Fruit fly (Drosophila melanogaster) whole organism, embryonic: ENCODE measurements around the gene Tctp.

Experiments used
- Atf6 ChIP-seq: fragments of 200-800 bp; sonication (Bioruptor generic); IDR thresholded peaks from 2 replicates; pipeline ENCODE4 v1.3.6; 2022; ENCODE audit warnings: missing biosample characterization, missing genetic modification characterization
- B-H2 ChIP-seq: fragments of 200-800 bp; sonication (Bioruptor generic); optimal IDR thresholded peaks from 2 replicates; lab custom pipeline; 2018; ENCODE audit warnings: missing biosample characterization, mild to moderate bottlenecking, missing genetic modification characterization
- CG10274 ChIP-seq: fragments of 200-800 bp; sonication (Bioruptor generic); optimal IDR thresholded peaks from 3 replicates; lab custom pipeline; 2017; ENCODE audit warnings: missing biosample characterization, mild to moderate bottlenecking, missing genetic modification characterization
- CG11504 ChIP-seq: fragments of 200-800 bp; sonication (Bioruptor generic); optimal IDR thresholded peaks from 3 replicates; lab custom pipeline; 2019; ENCODE audit warnings: missing biosample characterization, mild to moderate bottlenecking, missing genetic modification characterization, moderate library complexity
- CG11723 ChIP-seq: fragments of 200-800 bp; sonication (Bioruptor generic); optimal IDR thresholded peaks from 2 replicates; lab custom pipeline; 2017; ENCODE audit warnings: missing biosample characterization, mild to moderate bottlenecking, missing genetic modification characterization
- CG17186 ChIP-seq: fragments of 200-800 bp; sonication (Bioruptor generic); optimal IDR thresholded peaks from 3 replicates; lab custom pipeline; 2017; ENCODE audit warnings: missing biosample characterization, missing genetic modification reagents, missing genetic modification characterization
- CG17385 ChIP-seq: fragments of 200-800 bp; sonication (Bioruptor generic); optimal IDR thresholded peaks from 3 replicates; lab custom pipeline; 2018; ENCODE audit warnings: missing biosample characterization, mild to moderate bottlenecking, missing genetic modification characterization
- CG1792 ChIP-seq: fragments of 200-800 bp; sonication (Bioruptor generic); optimal IDR thresholded peaks from 2 replicates; lab custom pipeline; 2016; ENCODE audit warnings: missing biosample characterization, missing genetic modification characterization
- CG1832 ChIP-seq: fragments of 200-800 bp; sonication (Bioruptor generic); optimal IDR thresholded peaks from 2 replicates; lab custom pipeline; 2017; ENCODE audit warnings: missing biosample characterization, mild to moderate bottlenecking, missing genetic modification characterization, inconsistent platforms
- CG2199 ChIP-seq: fragments of 200-800 bp; sonication (Bioruptor generic); IDR thresholded peaks from 3 replicates; pipeline ENCODE4 v1.3.6; 2022; ENCODE audit warnings: missing biosample characterization, missing genetic modification characterization
- CG31388 ChIP-seq: fragments of 200-800 bp; sonication (Bioruptor generic); optimal IDR thresholded peaks from 2 replicates; lab custom pipeline; 2016; ENCODE audit warnings: missing biosample characterization, missing genetic modification characterization
- CG5953 ChIP-seq: fragments of 200-800 bp; sonication (Bioruptor generic); IDR thresholded peaks from 2 replicates; pipeline ENCODE4 v1.3.6; 2022; ENCODE audit warnings: missing biosample characterization, missing genetic modification characterization
- CG6272 ChIP-seq: fragments of 200-800 bp; sonication (Bioruptor generic); IDR thresholded peaks from 2 replicates; pipeline ENCODE4 v1.3.6; 2022; ENCODE audit warnings: missing biosample characterization, missing genetic modification characterization
- CG8281 ChIP-seq: fragments of 200-800 bp; sonication (Bioruptor generic); optimal IDR thresholded peaks from 2 replicates; lab custom pipeline; 2018; ENCODE audit warnings: missing biosample characterization, mild to moderate bottlenecking, missing genetic modification characterization, moderate library complexity
- CTCF ChIP-seq: fragments of 200-800 bp; sonication (Bioruptor generic); optimal IDR thresholded peaks from 2 replicates; lab custom pipeline; 2017; ENCODE audit warnings: missing biosample characterization, mild to moderate bottlenecking, missing genetic modification characterization, moderate library complexity
- Chrac-16 ChIP-seq: fragments of 200-800 bp; sonication (Bioruptor generic); optimal IDR thresholded peaks from 3 replicates; lab custom pipeline; 2016; ENCODE audit warnings: missing biosample characterization, missing genetic modification characterization
- CkIIα-i1 ChIP-seq: fragments of 200-800 bp; sonication (Bioruptor generic); IDR thresholded peaks from 2 replicates; pipeline ENCODE4 v1.3.6; 2022; ENCODE audit warnings: missing biosample characterization, missing genetic modification characterization
- Dbx ChIP-seq: fragments of 200-800 bp; sonication (Bioruptor generic); IDR thresholded peaks from 3 replicates; pipeline ENCODE4 v1.3.6; 2022; ENCODE audit warnings: missing biosample characterization, missing genetic modification characterization
- Dip2 ChIP-seq: fragments of 200-800 bp; sonication (Bioruptor generic); IDR thresholded peaks from 2 replicates; pipeline ENCODE4 v1.3.6; 2022; ENCODE audit warnings: missing biosample characterization, missing genetic modification characterization
- Dip3 ChIP-seq: fragments of 200-800 bp; sonication (Bioruptor generic); optimal IDR thresholded peaks from 3 replicates; lab custom pipeline; 2016; ENCODE audit warnings: missing biosample characterization, missing genetic modification characterization
- Elba2 ChIP-seq: fragments of 200-800 bp; sonication (Bioruptor generic); optimal IDR thresholded peaks from 3 replicates; lab custom pipeline; 2016; ENCODE audit warnings: missing biosample characterization, missing genetic modification characterization
- Hand ChIP-seq: fragments of 200-800 bp; sonication (Bioruptor generic); optimal IDR thresholded peaks from 2 replicates; lab custom pipeline; 2017; ENCODE audit warnings: mild to moderate bottlenecking, missing biosample characterization, missing genetic modification reagents, missing genetic modification characterization
- Hr3 ChIP-seq: fragments of 200-800 bp; sonication (Bioruptor generic); optimal IDR thresholded peaks from 3 replicates; lab custom pipeline; 2016; ENCODE audit warnings: missing biosample characterization, missing genetic modification characterization
- MTF-1 ChIP-seq: fragments of 200-800 bp; sonication (Bioruptor generic); optimal IDR thresholded peaks from 2 replicates; lab custom pipeline; 2018; ENCODE audit warnings: missing biosample characterization, mild to moderate bottlenecking, missing genetic modification characterization, borderline replicate concordance
- Med ChIP-seq: fragments of 200-800 bp; sonication (Bioruptor generic); peaks from one replicate; lab custom pipeline; 2016; ENCODE audit warnings: missing biosample characterization, missing genetic modification characterization, mild to moderate bottlenecking, inconsistent platforms, moderate library complexity
- NfI ChIP-seq: fragments of 200-800 bp; sonication (Bioruptor generic); optimal IDR thresholded peaks from 3 replicates; lab custom pipeline; 2018; ENCODE audit warnings: missing biosample characterization, mild to moderate bottlenecking, missing genetic modification characterization, moderate library complexity
- PHDP ChIP-seq: fragments of 200-800 bp; sonication (Bioruptor generic); optimal IDR thresholded peaks from 3 replicates; lab custom pipeline; 2018; ENCODE audit warnings: missing biosample characterization, mild to moderate bottlenecking, missing genetic modification characterization, moderate library complexity
- Poxn ChIP-seq: fragments of 200-800 bp; sonication (Bioruptor generic); IDR thresholded peaks from 2 replicates; pipeline ENCODE4 v1.3.6; 2022; ENCODE audit warnings: missing biosample characterization, missing genetic modification characterization
- Scr ChIP-seq: fragments of 200-800 bp; sonication (Bioruptor generic); IDR thresholded peaks from 2 replicates; pipeline ENCODE4 v1.3.6; 2022; ENCODE audit warnings: missing biosample characterization, missing genetic modification characterization; ENCODE audit not compliant: partially characterized antibody
- Taf1 ChIP-seq: fragments of 200-800 bp; sonication (Bioruptor generic); IDR thresholded peaks from 2 replicates; pipeline ENCODE4 v1.3.6; 2022; ENCODE audit warnings: missing biosample characterization, missing genetic modification characterization
- Tbp ChIP-seq: fragments of >200 bp; optimal IDR thresholded peaks from 2 replicates; lab custom pipeline; 2018; ENCODE audit warnings: missing biosample characterization, missing genetic modification characterization
- ab ChIP-seq: fragments of 200-800 bp; sonication (Bioruptor generic); optimal IDR thresholded peaks from 2 replicates; lab custom pipeline; 2016; ENCODE audit warnings: missing biosample characterization, missing genetic modification characterization
- abd-A ChIP-seq: fragments of 200-800 bp; sonication (Bioruptor generic); optimal IDR thresholded peaks from 3 replicates; lab custom pipeline; 2019; ENCODE audit warnings: missing biosample characterization, mild to moderate bottlenecking, missing genetic modification characterization, moderate library complexity
- bab2 ChIP-seq: fragments of 200-800 bp; sonication (Bioruptor generic); optimal IDR thresholded peaks from 2 replicates; lab custom pipeline; 2016; ENCODE audit warnings: missing biosample characterization, missing genetic modification characterization
- bcd ChIP-seq: fragments of 200-800 bp; sonication (Bioruptor generic); optimal IDR thresholded peaks from 2 replicates; lab custom pipeline; 2017; ENCODE audit warnings: missing biosample characterization, mild to moderate bottlenecking, missing genetic modification characterization
- cad ChIP-seq: fragments of >200 bp; optimal IDR thresholded peaks from 2 replicates; lab custom pipeline; 2017; ENCODE audit warnings: missing biosample characterization, missing genetic modification characterization
- dan ChIP-seq: fragments of 200-800 bp; sonication (Bioruptor generic); IDR thresholded peaks from 2 replicates; pipeline ENCODE4 v1.3.6; 2022; ENCODE audit warnings: missing biosample characterization, missing genetic modification characterization
- ewg ChIP-seq: fragments of 200-800 bp; sonication (Bioruptor generic); optimal IDR thresholded peaks from 3 replicates; lab custom pipeline; 2017; ENCODE audit warnings: mild to moderate bottlenecking, missing biosample characterization, missing genetic modification reagents, missing genetic modification characterization
- exex ChIP-seq: fragments of 200-800 bp; sonication (Bioruptor generic); optimal IDR thresholded peaks from 4 replicates; lab custom pipeline; 2018; ENCODE audit warnings: missing biosample characterization, mild to moderate bottlenecking, missing genetic modification characterization, moderate library complexity
- fu2 ChIP-seq: fragments of 200-800 bp; sonication (Bioruptor generic); optimal IDR thresholded peaks from 2 replicates; lab custom pipeline; 2016; ENCODE audit warnings: missing biosample characterization, missing genetic modification characterization
- ham ChIP-seq: fragments of 200-800 bp; sonication (Bioruptor generic); IDR thresholded peaks from 2 replicates; pipeline ENCODE4 v1.3.6; 2022; ENCODE audit warnings: missing biosample characterization, missing genetic modification characterization
- jumu ChIP-seq: fragments of 200-800 bp; sonication (Bioruptor generic); optimal IDR thresholded peaks from 3 replicates; lab custom pipeline; 2016; ENCODE audit warnings: missing biosample characterization, missing genetic modification characterization
- kay ChIP-seq: fragments of 200-800 bp; sonication (Bioruptor generic); optimal IDR thresholded peaks from 2 replicates; lab custom pipeline; 2016; ENCODE audit warnings: missing biosample characterization, missing genetic modification characterization
- lov ChIP-seq, 2 experiments: fragments of 200-800 bp in 1 of 2; fragments of >200 bp in 1 of 2; sonication (Bioruptor generic) in 1 of 2; IDR thresholded peaks in 1 of 2; optimal IDR thresholded peaks in 1 of 2; 2 replicates in 1 of 2; 3 replicates in 1 of 2; pipeline versions ENCODE4 v1.3.6 to Lab custom; 2017 to 2022; ENCODE audit warnings: missing biosample characterization in 1 of 2, missing genetic modification characterization in 1 of 2
- maf-S ChIP-seq: fragments of 200-800 bp; sonication (Bioruptor generic); optimal IDR thresholded peaks from 2 replicates; lab custom pipeline; 2016; ENCODE audit warnings: missing biosample characterization, missing genetic modification characterization
- row ChIP-seq: fragments of 200-800 bp; sonication (Bioruptor generic); IDR thresholded peaks from 3 replicates; pipeline ENCODE4 v1.3.6; 2022; ENCODE audit warnings: missing biosample characterization, missing genetic modification characterization
- stc ChIP-seq: fragments of 200-800 bp; sonication (Bioruptor generic); IDR thresholded peaks from 2 replicates; pipeline ENCODE4 v1.3.6; 2022; ENCODE audit warnings: missing biosample characterization, missing genetic modification characterization
- tll ChIP-seq, 2 experiments: fragments of 200-800 bp in 1 of 2; fragments of >200 bp in 1 of 2; sonication (Bioruptor generic) in 1 of 2; optimal IDR thresholded peaks; 2 replicates each; lab custom pipeline; 2017 to 2019; ENCODE audit warnings: missing biosample characterization in 2 of 2, missing genetic modification characterization in 2 of 2, mild to moderate bottlenecking in 1 of 2, moderate library complexity in 1 of 2
- trem ChIP-seq: fragments of 200-800 bp; optimal IDR thresholded peaks from 3 replicates; lab custom pipeline; 2019; ENCODE audit warnings: missing biosample characterization, mild to moderate bottlenecking, missing genetic modification characterization, moderate library complexity
- vvl ChIP-seq: fragments of 200-800 bp; sonication (Bioruptor generic); IDR thresholded peaks from 2 replicates; pipeline ENCODE4 v1.3.6; 2022; ENCODE audit warnings: missing biosample characterization, missing genetic modification characterization

Gene Tctp

dm6 chr3R:11211291-11212061 is 1.4 kb downstream of the Tctp start (continued):
- TF ChIP-seq CG2199 (GFP tag; lab: Robert Waterston, UW): 0 out of 3 replicates have a peak, but pooled peaks have one; percentile 28
- TF ChIP-seq CkIIα-i1 (GFP tag; lab: Robert Waterston, UW): no peak
- TF ChIP-seq CG11504 (tag; lab: Kevin White, UChicago): peak; percentile 73
- TF ChIP-seq CG17385 (GFP tag; lab: Kevin White, UChicago): peak; percentile 64
- TF ChIP-seq Dbx (GFP tag; lab: Robert Waterston, UW): peak; percentile 78
- TF ChIP-seq Med (GFP tag; lab: Kevin White, UChicago): peak; percentile 95
- TF ChIP-seq ab: no peak
- TF ChIP-seq trem (tag; lab: Kevin White, UChicago): peak; percentile 39
- peak; percentile 67 for TF ChIP-seq stc
- peak; percentile 73 for TF ChIP-seq NfI (GFP tag; lab: Kevin White, UChicago)
- TF ChIP-seq cad (GFP tag; lab: Kevin White, UChicago): no peak
- peak; percentile 61 for TF ChIP-seq jumu
- TF ChIP-seq CG10274 (GFP tag; lab: Kevin White, UChicago): peak; percentile 33
- TF ChIP-seq Dip2 (GFP tag; lab: Robert Waterston, UW): no peak
- peak; percentile 95 for TF ChIP-seq ewg
- TF ChIP-seq row (GFP tag; lab: Robert Waterston, UW): peak; percentile 96
- TF ChIP-seq exex: peak; percentile 49
- TF ChIP-seq tll (GFP tag; optimal IDR thresholded peaks at IDR 0.05; lab: Kevin White, UChicago): peak in 1 of 2 experiments; percentile 5
- peak; percentile 56 for TF ChIP-seq B-H2 (GFP tag; lab: Kevin White, UChicago)
- peak; percentile 68 for TF ChIP-seq bab2 (GFP tag; lab: Kevin White, UChicago)
- TF ChIP-seq fu2 (GFP tag; lab: Kevin White, UChicago): peak; percentile 48
- TF ChIP-seq MTF-1: no peak
- TF ChIP-seq bcd: peak; percentile 62
- no peak for TF ChIP-seq Elba2 (GFP tag; lab: Kevin White, UChicago)
- TF ChIP-seq kay (GFP tag; lab: Kevin White, UChicago): peak; percentile 84
- no peak for TF ChIP-seq lov (optimal IDR thresholded peaks at IDR 0.05; lab: Kevin White, UChicago)
- TF ChIP-seq lov (GFP tag; IDR thresholded peaks at IDR 0.05; lab: Robert Waterston, UW): peak; percentile 71; the same call in 1 of the 3 replicates
- no peak for TF ChIP-seq CG17186 (GFP tag; lab: Kevin White, UChicago)
- peak; percentile 19 for TF ChIP-seq CG31388 (GFP tag; lab: Kevin White, UChicago)
- TF ChIP-seq vvl: peak; percentile 81
- TF ChIP-seq CG1832 (GFP tag; lab: Kevin White, UChicago): peak; percentile 43
- peak; percentile 55 for TF ChIP-seq CG5953 (GFP tag; lab: Robert Waterston, UW)
- peak; percentile 61 for TF ChIP-seq PHDP (tag; lab: Kevin White, UChicago)
- peak; percentile 65 for TF ChIP-seq Dip3 (GFP tag; lab: Kevin White, UChicago)
- TF ChIP-seq dan: no peak
- TF ChIP-seq maf-S (GFP tag; lab: Kevin White, UChicago): peak; percentile 79
- peak; percentile 82 for TF ChIP-seq abd-A (tag; lab: Kevin White, UChicago)
- TF ChIP-seq Chrac-16 (GFP tag; lab: Kevin White, UChicago): peak; percentile 77
- no peak for TF ChIP-seq Scr (GFP tag; lab: Robert Waterston, UW)
- TF ChIP-seq Poxn (GFP tag; lab: Robert Waterston, UW): no peak
- TF ChIP-seq CG6272 (GFP tag; lab: Robert Waterston, UW): peak; percentile 54; the same call in 1 of the 2 replicates
- TF ChIP-seq CG8281 (tag; lab: Kevin White, UChicago): peak; percentile 9
- TF ChIP-seq Hr3 (GFP tag; lab: Kevin White, UChicago): peak; percentile 77
- peak; percentile 73 for TF ChIP-seq Atf6 (GFP tag; lab: Robert Waterston, UW)
- no peak for TF ChIP-seq Hand
- TF ChIP-seq CG11723 (GFP tag; lab: Kevin White, UChicago): no peak
- no peak for TF ChIP-seq Tbp
- TF ChIP-seq Taf1 (GFP tag; lab: Robert Waterston, UW): no peak; the same call in 1 of the 2 replicates
- peak; percentile 86 for TF ChIP-seq CTCF (GFP tag; lab: Kevin White, UChicago)
- peak; percentile 64 for TF ChIP-seq CG1792 (GFP tag; lab: Kevin White, UChicago)
- no peak for TF ChIP-seq ham (GFP tag; lab: Robert Waterston, UW)
